Worm (Caenorhabditis elegans) whole organism, L1 larva: Measurements from ENCODE around the gene glb-11.

Source experiments
- C34B4.2 ChIP-seq: sonication (generic microtip); optimal IDR thresholded peaks from 2 replicates; lab custom pipeline; 2017; ENCODE audit warnings: mild to moderate bottlenecking, missing genetic modification characterization, missing compliant biosample characterization
- Y116A8C.19 ChIP-seq: sonication (generic microtip); optimal IDR thresholded peaks from 2 replicates; lab custom pipeline; 2016; ENCODE audit warnings: missing compliant biosample characterization, missing genetic modification characterization, borderline replicate concordance
- aha-1 ChIP-seq: fragments of 150-350 bp; optimal IDR thresholded peaks from 2 replicates; lab custom pipeline; 2014; ENCODE audit warnings: missing biosample characterization, missing genetic modification characterization
- alr-1 ChIP-seq: fragments of 200-800 bp; sonication (Bioruptor generic); optimal IDR thresholded peaks from 2 replicates; lab custom pipeline; 2018; ENCODE audit warnings: borderline replicate concordance, mild to moderate bottlenecking, missing genetic modification characterization, missing compliant biosample characterization
- aly-2 ChIP-seq: fragments of 150-350 bp; optimal IDR thresholded peaks from 2 replicates; lab custom pipeline; 2014; ENCODE audit warnings: missing biosample characterization, missing genetic modification characterization
- ama-1 ChIP-seq: fragments of 150-350 bp; optimal IDR thresholded peaks from 2 replicates; lab custom pipeline; 2014
- blmp-1 ChIP-seq: fragments of 150-350 bp; optimal IDR thresholded peaks from 2 replicates; lab custom pipeline; 2014; ENCODE audit warnings: missing biosample characterization, missing genetic modification characterization
- ceh-63 ChIP-seq: fragments of 200-800 bp; sonication (Bioruptor generic); optimal IDR thresholded peaks from 2 replicates; lab custom pipeline; 2018; ENCODE audit warnings: mild to moderate bottlenecking, missing genetic modification characterization, missing compliant biosample characterization
- ceh-82 ChIP-seq, 3 experiments: fragments of 150-350 bp in 1 of 3; sonication (generic microtip) in 2 of 3; optimal IDR thresholded peaks; 2 replicates each; lab custom pipeline; 2014 to 2017; ENCODE audit warnings: missing biosample characterization in 3 of 3, missing genetic modification characterization in 3 of 3
- dpl-1 ChIP-seq, 3 experiments: fragments of 150-350 bp in 2 of 3; sonication (generic microtip) in 1 of 3; optimal IDR thresholded peaks; 2 replicates each; lab custom pipeline; 2014 to 2017; ENCODE audit warnings: missing biosample characterization in 3 of 3, missing genetic modification characterization in 3 of 3, missing genetic modification reagents in 3 of 3
- efl-1 ChIP-seq, 4 experiments: fragments of 150-350 bp; optimal IDR thresholded peaks in 3 of 4; peaks in 1 of 4; 1 replicate in 1 of 4; 2 replicates in 3 of 4; lab custom pipeline; 2014; ENCODE audit warnings: missing biosample characterization in 2 of 4, missing genetic modification characterization in 2 of 4, missing genetic modification reagents in 2 of 4
- elt-2 ChIP-seq: sonication (generic microtip); optimal IDR thresholded peaks from 2 replicates; lab custom pipeline; 2016; ENCODE audit warnings: missing genetic modification characterization, mild to moderate bottlenecking, inconsistent platforms, missing compliant biosample characterization, missing genetic modification reagents
- fkh-10 ChIP-seq: sonication (generic microtip); optimal IDR thresholded peaks from 2 replicates; lab custom pipeline; 2017; ENCODE audit warnings: missing biosample characterization, missing genetic modification reagents, missing genetic modification characterization
- grh-1 ChIP-seq: fragments of 200-800 bp; sonication (Bioruptor generic); IDR thresholded peaks from 2 replicates; pipeline ENCODE4 v1.3.6; 2022; ENCODE audit warnings: missing genetic modification reagents, missing genetic modification characterization, missing compliant biosample characterization
- hlh-4 ChIP-seq: sonication (generic microtip); optimal IDR thresholded peaks from 2 replicates; lab custom pipeline; 2016; ENCODE audit warnings: mild to moderate bottlenecking, missing genetic modification characterization, missing compliant biosample characterization
- hpl-2 ChIP-seq: fragments of 150-350 bp; optimal IDR thresholded peaks from 2 replicates; lab custom pipeline; 2014; ENCODE audit warnings: missing biosample characterization, missing genetic modification reagents, missing genetic modification characterization
- jun-1 ChIP-seq: fragments of 150-350 bp; optimal IDR thresholded peaks from 2 replicates; lab custom pipeline; 2014; ENCODE audit warnings: missing biosample characterization, missing genetic modification reagents, missing genetic modification characterization
- lin-13 ChIP-seq: fragments of 150-350 bp; optimal IDR thresholded peaks from 2 replicates; lab custom pipeline; 2014; ENCODE audit warnings: missing biosample characterization, missing genetic modification reagents, missing genetic modification characterization
- lin-35 ChIP-seq, 2 experiments: fragments of 150-350 bp; optimal IDR thresholded peaks; 2 replicates each; lab custom pipeline; 2014; ENCODE audit warnings: missing biosample characterization in 2 of 2, missing genetic modification characterization in 2 of 2, missing genetic modification reagents in 2 of 2
- mdl-1 ChIP-seq, 2 experiments: fragments of 150-350 bp; optimal IDR thresholded peaks; 2 replicates each; lab custom pipeline; 2014 to 2017; ENCODE audit warnings: missing biosample characterization in 2 of 2, missing genetic modification characterization in 2 of 2, inconsistent platforms in 1 of 2
- nhr-11 ChIP-seq: fragments of 150-350 bp; optimal IDR thresholded peaks from 2 replicates; lab custom pipeline; 2014; ENCODE audit warnings: missing biosample characterization, missing genetic modification characterization
- nhr-20 ChIP-seq: sonication (generic microtip); optimal IDR thresholded peaks from 2 replicates; lab custom pipeline; 2016; ENCODE audit warnings: mild to moderate bottlenecking, missing genetic modification characterization, missing compliant biosample characterization
- nhr-71 ChIP-seq: sonication (generic microtip); optimal IDR thresholded peaks from 2 replicates; lab custom pipeline; 2016; ENCODE audit warnings: mild to moderate bottlenecking, missing genetic modification characterization, moderate library complexity, missing compliant biosample characterization
- nhr-85 ChIP-seq: sonication (generic microtip); peaks from one replicate; lab custom pipeline; 2016; ENCODE audit warnings: missing genetic modification characterization, inconsistent platforms, missing compliant biosample characterization
- nhr-90 ChIP-seq: sonication (generic microtip); optimal IDR thresholded peaks from 2 replicates; lab custom pipeline; 2016; ENCODE audit warnings: mild to moderate bottlenecking, missing genetic modification characterization, missing compliant biosample characterization; ENCODE audit not compliant: poor library complexity
- rnt-1 ChIP-seq: sonication (generic microtip); optimal IDR thresholded peaks from 2 replicates; lab custom pipeline; 2016; ENCODE audit warnings: mild to moderate bottlenecking, missing genetic modification characterization, moderate library complexity, missing compliant biosample characterization
- snpc-4 ChIP-seq: fragments of 150-350 bp; optimal IDR thresholded peaks from 2 replicates; lab custom pipeline; 2014; ENCODE audit warnings: missing biosample characterization, missing genetic modification characterization
- snu-23 ChIP-seq: sonication (generic microtip); optimal IDR thresholded peaks from 2 replicates; lab custom pipeline; 2016; ENCODE audit warnings: missing genetic modification characterization, missing compliant biosample characterization
- sox-4 ChIP-seq: sonication (generic microtip); optimal IDR thresholded peaks from 2 replicates; lab custom pipeline; 2016; ENCODE audit warnings: missing genetic modification characterization, missing compliant biosample characterization
- sptf-1 ChIP-seq: fragments of 150-350 bp; optimal IDR thresholded peaks from 2 replicates; lab custom pipeline; 2014; ENCODE audit warnings: missing biosample characterization, missing genetic modification characterization
- tbx-2 ChIP-seq: sonication (generic microtip); optimal IDR thresholded peaks from 2 replicates; lab custom pipeline; 2016; ENCODE audit warnings: missing genetic modification characterization, missing compliant biosample characterization
- unc-130 ChIP-seq: fragments of 150-350 bp; optimal IDR thresholded peaks from 2 replicates; lab custom pipeline; 2017; ENCODE audit warnings: missing biosample characterization, missing genetic modification characterization, inconsistent platforms
- xbp-1 ChIP-seq: sonication (generic microtip); optimal IDR thresholded peaks from 2 replicates; lab custom pipeline; 2016; ENCODE audit warnings: missing genetic modification characterization, missing compliant biosample characterization
- ztf-11 ChIP-seq, 2 experiments: sonication (generic microtip); optimal IDR thresholded peaks; 2 replicates each; lab custom pipeline; 2016 to 2017; ENCODE audit warnings: missing genetic modification characterization in 2 of 2, missing biosample characterization in 1 of 2, missing compliant biosample characterization in 1 of 2

The glb-11 gene

ce11 chrIII:3959987-3960386 is 32.0 kb downstream of the glb-11 start, which contains the start of gene R10E9.3:
R10E9.3 (plus strand) TSS chrIII:3960221.
- TF ChIP-seq nhr-20 (tag; lab: Kevin White, UChicago), result peak; percentile 32
- TF ChIP-seq tbx-2, result no peak
- peak in 1 of 2 experiments; percentile 5 for TF ChIP-seq mdl-1 (tag; optimal IDR thresholded peaks at IDR 0.05; lab: Kevin White, UChicago)
- TF ChIP-seq efl-1 (optimal IDR thresholded peaks at IDR 0.05; lab: Kevin White, UChicago), result no peak
- TF ChIP-seq efl-1 (GFP tag; optimal IDR thresholded peaks at IDR 0.05 in 1 of 2; lab: Kevin White, UChicago), result peak in 1 of 2 experiments; percentile 83
- TF ChIP-seq lin-35 (GFP tag; optimal IDR thresholded peaks at IDR 0.05; lab: Kevin White, UChicago), result peak in 1 of 2 experiments; percentile 40
- TF ChIP-seq C34B4.2 (tag; lab: Kevin White, UChicago), result no peak
- no peak for TF ChIP-seq nhr-85 (tag; lab: Kevin White, UChicago)
- no peak for TF ChIP-seq sox-4 (tag; lab: Kevin White, UChicago)
- no peak for TF ChIP-seq unc-130
- TF ChIP-seq elt-2 (tag; lab: Kevin White, UChicago), result peak; percentile 10
- TF ChIP-seq ceh-63, result no peak

- no peak for TF ChIP-seq hpl-2 (GFP tag; lab: Kevin White, UChicago)
- no peak for TF ChIP-seq sptf-1 (tag; lab: Kevin White, UChicago)
- no peak for TF ChIP-seq jun-1
- TF ChIP-seq ceh-82 (tag; optimal IDR thresholded peaks at IDR 0.05; lab: Kevin White, UChicago), result no peak
- TF ChIP-seq fkh-10 (GFP tag; lab: Kevin White, UChicago), result no peak
- TF ChIP-seq blmp-1 (tag; lab: Kevin White, UChicago), result peak; percentile 53
- no peak for TF ChIP-seq nhr-11 (tag; lab: Kevin White, UChicago)
- TF ChIP-seq, all 84 proteins: peak for 1
Observed at ce11 chrIII:3959206-3959605, 32.8 kb downstream of the glb-11 start.

ce11 chrIII:3957850-3958249 is 34.1 kb downstream of the glb-11 start:
- TF ChIP-seq ceh-82 (tag; optimal IDR thresholded peaks at IDR 0.05; lab: Kevin White, UChicago) (no peak), rnt-1 (tag; lab: Kevin White, UChicago) (no peak), nhr-71 (tag; lab: Kevin White, UChicago) (no peak), xbp-1 (tag; lab: Kevin White, UChicago) (no peak), aha-1 (tag; lab: Kevin White, UChicago) (no peak), alr-1 (tag; lab: Kevin White, UChicago) (no peak), grh-1 (no peak), blmp-1 (tag; lab: Kevin White, UChicago) (no peak), aly-2 (tag; lab: Kevin White, UChicago) (no peak), hlh-4 (tag; lab: Kevin White, UChicago) (no peak), Y116A8C.19 (tag; lab: Kevin White, UChicago) (no peak), ztf-11 (tag; optimal IDR thresholded peaks at IDR 0.05; lab: Kevin White, UChicago) (no peak), jun-1 (no peak)
- TF ChIP-seq, all 84 proteins: peak for 0

- TF ChIP-seq snpc-4 (tag; lab: Kevin White, UChicago) (peak; percentile 81), ztf-11 (tag; optimal IDR thresholded peaks at IDR 0.05; lab: Kevin White, UChicago) (peak in 1 of 2 experiments; percentile 73), lin-13 (GFP tag; lab: Kevin White, UChicago) (peak; percentile 41), tbx-2 (peak; percentile 6), dpl-1 (GFP tag; optimal IDR thresholded peaks at IDR 0.05; lab: Kevin White, UChicago) (no peak), snu-23 (GFP tag; lab: Kevin White, UChicago) (no peak), nhr-90 (tag; lab: Kevin White, UChicago) (no peak), ama-1 (lab: Kevin White, UChicago) (peak; percentile 41)
Observed at ce11 chrIII:3957119-3957739, 34.8 kb downstream of the glb-11 start.
